Worm (Caenorhabditis elegans) whole organism, young adult: Measurements from ENCODE around the gene F48G7.4.

Source experiments
- B0019.2 ChIP-seq: fragments of 200-800 bp; sonication (Bioruptor generic); conservative IDR thresholded peaks from 2 replicates; pipeline ENCODE4 v1.3.6; 2022; ENCODE audit warnings: missing genetic modification reagents, missing genetic modification characterization, missing compliant biosample characterization
- B0336.3 ChIP-seq: fragments of 200-800 bp; sonication (Bioruptor generic); IDR thresholded peaks from 2 replicates; pipeline ENCODE4 v1.3.6; 2022; ENCODE audit warnings: missing genetic modification characterization, missing compliant biosample characterization
- F23B12.7 ChIP-seq: sonication (generic microtip); optimal IDR thresholded peaks from 2 replicates; lab custom pipeline; 2017; ENCODE audit warnings: missing genetic modification characterization, mild to moderate bottlenecking, missing compliant biosample characterization, antibody characterized with exemption, moderate library complexity; ENCODE audit not compliant: insufficient read depth
- F37B4.10 ChIP-seq: fragments of 200-800 bp; sonication (Bioruptor generic); IDR thresholded peaks from 2 replicates; pipeline ENCODE4 v1.3.6; 2022; ENCODE audit warnings: missing genetic modification characterization, missing compliant biosample characterization
- F52B5.7 ChIP-seq: sonication (generic microtip); optimal IDR thresholded peaks from 2 replicates; lab custom pipeline; 2016; ENCODE audit warnings: mild to moderate bottlenecking, missing genetic modification characterization, missing compliant biosample characterization
- F55B11.4 ChIP-seq: sonication (generic microtip); optimal IDR thresholded peaks from 2 replicates; lab custom pipeline; 2016; ENCODE audit warnings: missing compliant biosample characterization, missing genetic modification characterization, borderline replicate concordance; ENCODE audit not compliant: insufficient read depth
- Y56A3A.18 ChIP-seq: fragments of 200-800 bp; sonication (Bioruptor generic); IDR thresholded peaks from 2 replicates; pipeline ENCODE4 v1.3.6; 2022; ENCODE audit warnings: missing genetic modification reagents, missing genetic modification characterization, missing compliant biosample characterization
- akir-1 ChIP-seq: fragments of 200-800 bp; sonication (Bioruptor generic); optimal IDR thresholded peaks from 2 replicates; lab custom pipeline; 2018; ENCODE audit warnings: mild to moderate bottlenecking, missing genetic modification characterization, moderate library complexity, missing compliant biosample characterization
- ama-1 ChIP-seq, 3 experiments: fragments of 150-350 bp in 1 of 3; sonication (generic microtip) in 2 of 3; optimal IDR thresholded peaks; 2 replicates each; lab custom pipeline; 2014 to 2018; ENCODE audit warnings: missing biosample characterization in 2 of 3, missing genetic modification characterization in 2 of 3, missing genetic modification reagents in 2 of 3
- athp-1 ChIP-seq: sonication (generic microtip); optimal IDR thresholded peaks from 2 replicates; lab custom pipeline; 2017; ENCODE audit warnings: mild to moderate bottlenecking, missing genetic modification characterization, missing compliant biosample characterization
- attf-6 ChIP-seq: fragments of 200-800 bp; sonication (Bioruptor generic); IDR thresholded peaks from 2 replicates; pipeline ENCODE4 v1.3.6; 2022; ENCODE audit warnings: missing genetic modification reagents, missing genetic modification characterization, missing compliant biosample characterization
- bed-2 ChIP-seq: fragments of 200-800 bp; sonication (Bioruptor generic); IDR thresholded peaks from 2 replicates; pipeline ENCODE4 v1.3.6; 2022; ENCODE audit warnings: missing genetic modification reagents, missing genetic modification characterization, missing compliant biosample characterization
- cebp-1 ChIP-seq, 2 experiments: fragments of 200-800 bp in 1 of 2; sonication (Bioruptor generic) in 1 of 2; sonication (generic microtip) in 1 of 2; IDR thresholded peaks in 1 of 2; optimal IDR thresholded peaks in 1 of 2; 2 replicates each; pipeline versions ENCODE4 v1.3.6 to Lab custom; 2017 to 2022; ENCODE audit warnings: missing compliant biosample characterization in 2 of 2, missing genetic modification characterization in 2 of 2, mild to moderate bottlenecking in 1 of 2, missing genetic modification reagents in 1 of 2, moderate library complexity in 1 of 2
- ceh-27 ChIP-seq: fragments of 200-800 bp; sonication (Bioruptor generic); optimal IDR thresholded peaks from 2 replicates; lab custom pipeline; 2018; ENCODE audit warnings: mild to moderate bottlenecking, missing genetic modification characterization, moderate library complexity, missing compliant biosample characterization
- ceh-40 ChIP-seq: fragments of 200-800 bp; sonication (Bioruptor generic); IDR thresholded peaks from 2 replicates; pipeline ENCODE4 v1.3.6; 2022; ENCODE audit warnings: missing genetic modification characterization, missing compliant biosample characterization
- egl-18 ChIP-seq: fragments of 200-800 bp; sonication (Bioruptor generic); IDR thresholded peaks from 2 replicates; pipeline ENCODE4 v1.3.6; 2022; ENCODE audit warnings: missing genetic modification reagents, missing genetic modification characterization, missing compliant biosample characterization
- ekl-4 ChIP-seq: fragments of 200-800 bp; sonication (Bioruptor generic); IDR thresholded peaks from 2 replicates; pipeline ENCODE4 v1.3.6; 2022; ENCODE audit warnings: missing genetic modification reagents, missing genetic modification characterization, missing compliant biosample characterization
- ets-4 ChIP-seq: fragments of 200-800 bp; sonication (Bioruptor generic); optimal IDR thresholded peaks from 2 replicates; lab custom pipeline; 2018; ENCODE audit warnings: mild to moderate bottlenecking, missing genetic modification characterization, missing compliant biosample characterization
- hrde-1 ChIP-seq: sonication (generic microtip); optimal IDR thresholded peaks from 2 replicates; lab custom pipeline; 2016; ENCODE audit warnings: missing genetic modification characterization, mild to moderate bottlenecking, missing compliant biosample characterization, moderate library complexity, missing genotype, missing genetic modification reagents, borderline replicate concordance
- lag-1 ChIP-seq: fragments of 200-800 bp; sonication (Bioruptor generic); IDR thresholded peaks from 2 replicates; pipeline ENCODE4 v1.3.6; 2022; ENCODE audit warnings: missing genetic modification reagents, missing genetic modification characterization, missing compliant biosample characterization
- let-526 ChIP-seq: fragments of 200-800 bp; sonication (Bioruptor generic); IDR thresholded peaks from 2 replicates; pipeline ENCODE4 v1.3.6; 2022; ENCODE audit warnings: missing genetic modification reagents, missing genetic modification characterization, missing compliant biosample characterization
- let-607 ChIP-seq, 2 experiments: fragments of 200-800 bp in 1 of 2; sonication (Bioruptor generic) in 1 of 2; sonication (generic microtip) in 1 of 2; optimal IDR thresholded peaks; 2 replicates each; lab custom pipeline; 2016 to 2018; ENCODE audit warnings: mild to moderate bottlenecking in 2 of 2, missing compliant biosample characterization in 2 of 2, missing genetic modification characterization in 2 of 2, moderate library complexity in 2 of 2, missing genotype in 1 of 2
- lin-40 ChIP-seq: sonication (generic microtip); optimal IDR thresholded peaks from 2 replicates; lab custom pipeline; 2016; ENCODE audit warnings: missing genetic modification characterization, mild to moderate bottlenecking, missing compliant biosample characterization, missing genotype, missing genetic modification reagents
- lin-54 ChIP-seq: fragments of 200-800 bp; sonication (Bioruptor generic); optimal IDR thresholded peaks from 2 replicates; lab custom pipeline; 2018; ENCODE audit warnings: mild to moderate bottlenecking, missing genetic modification characterization, missing compliant biosample characterization
- lsy-27 ChIP-seq: sonication (generic microtip); optimal IDR thresholded peaks from 2 replicates; lab custom pipeline; 2017; ENCODE audit warnings: missing genetic modification characterization, mild to moderate bottlenecking, missing compliant biosample characterization, antibody characterized with exemption, missing genotype, borderline replicate concordance; ENCODE audit not compliant: insufficient read depth
- madf-3 ChIP-seq: fragments of 200-800 bp; sonication (Bioruptor generic); IDR thresholded peaks from 2 replicates; pipeline ENCODE4 v1.3.6; 2022; ENCODE audit warnings: missing genetic modification reagents, missing genetic modification characterization, missing compliant biosample characterization
- madf-6 ChIP-seq: fragments of 200-800 bp; sonication (Bioruptor generic); IDR thresholded peaks from 2 replicates; pipeline ENCODE4 v1.3.6; 2022; ENCODE audit warnings: missing genetic modification reagents, missing genetic modification characterization, missing compliant biosample characterization
- mcd-1 ChIP-seq: fragments of 200-800 bp; sonication (Bioruptor generic); IDR thresholded peaks from 2 replicates; pipeline ENCODE4 v1.3.6; 2022; ENCODE audit warnings: missing genetic modification reagents, missing genetic modification characterization, missing compliant biosample characterization
- mel-28 ChIP-seq: sonication (generic microtip); optimal IDR thresholded peaks from 2 replicates; lab custom pipeline; 2016; ENCODE audit warnings: borderline replicate concordance, mild to moderate bottlenecking, missing genetic modification characterization, missing compliant biosample characterization
- nhr-179 ChIP-seq: sonication (generic microtip); optimal IDR thresholded peaks from 2 replicates; lab custom pipeline; 2016; ENCODE audit warnings: mild to moderate bottlenecking, missing genetic modification characterization, missing compliant biosample characterization
- pbrm-1 ChIP-seq: fragments of 200-800 bp; sonication (Bioruptor generic); IDR thresholded peaks from 2 replicates; pipeline ENCODE4 v1.3.6; 2022; ENCODE audit warnings: missing genetic modification reagents, missing genetic modification characterization, missing compliant biosample characterization
- rec-8 ChIP-seq, 2 experiments: sonication (generic microtip); optimal IDR thresholded peaks; 2 replicates each; lab custom pipeline; 2016; ENCODE audit warnings: mild to moderate bottlenecking in 2 of 2, missing genetic modification characterization in 2 of 2, missing genetic modification reagents in 2 of 2, missing genotype in 2 of 2, missing biosample characterization in 1 of 2, missing compliant biosample characterization in 1 of 2, moderate library complexity in 1 of 2
- rpc-1 ChIP-seq, 2 experiments: fragments of 150-350 bp in 1 of 2; sonication (generic microtip) in 1 of 2; optimal IDR thresholded peaks; 2 replicates each; lab custom pipeline; 2014 to 2018; ENCODE audit warnings: missing biosample characterization in 1 of 2, missing genetic modification characterization in 1 of 2, missing genetic modification reagents in 1 of 2, missing genotype in 1 of 2
- sea-2 ChIP-seq: fragments of 200-800 bp; sonication (Bioruptor generic); IDR thresholded peaks from 2 replicates; pipeline ENCODE4 v1.3.6; 2022; ENCODE audit warnings: missing genetic modification characterization, missing compliant biosample characterization
- snpc-1.1 ChIP-seq: sonication (generic microtip); optimal IDR thresholded peaks from 2 replicates; lab custom pipeline; 2017; ENCODE audit warnings: missing genetic modification characterization, mild to moderate bottlenecking, missing compliant biosample characterization, antibody characterized with exemption, moderate library complexity, missing genotype, missing genetic modification reagents; ENCODE audit not compliant: insufficient read depth
- snpc-3.4 ChIP-seq: sonication (generic microtip); optimal IDR thresholded peaks from 2 replicates; lab custom pipeline; 2017; ENCODE audit warnings: missing genetic modification characterization, mild to moderate bottlenecking, missing compliant biosample characterization, antibody characterized with exemption, moderate library complexity, missing genotype, missing genetic modification reagents
- tlf-1 ChIP-seq: fragments of 200-800 bp; sonication (Bioruptor generic); optimal IDR thresholded peaks from 2 replicates; lab custom pipeline; 2018; ENCODE audit warnings: mild to moderate bottlenecking, missing genetic modification characterization, missing compliant biosample characterization
- unc-130 ChIP-seq: sonication (generic microtip); optimal IDR thresholded peaks from 2 replicates; lab custom pipeline; 2016; ENCODE audit warnings: missing genetic modification reagents, missing genetic modification characterization, missing compliant biosample characterization
- xnd-1 ChIP-seq: sonication (generic microtip); optimal IDR thresholded peaks from 2 replicates; lab custom pipeline; 2016; ENCODE audit warnings: missing genotype, missing genetic modification reagents, missing genetic modification characterization, missing compliant biosample characterization
- ztf-3 ChIP-seq: fragments of 200-800 bp; sonication (Bioruptor generic); optimal IDR thresholded peaks from 2 replicates; lab custom pipeline; 2018; ENCODE audit warnings: mild to moderate bottlenecking, missing genetic modification characterization, missing compliant biosample characterization

Gene F48G7.4

DNA sequence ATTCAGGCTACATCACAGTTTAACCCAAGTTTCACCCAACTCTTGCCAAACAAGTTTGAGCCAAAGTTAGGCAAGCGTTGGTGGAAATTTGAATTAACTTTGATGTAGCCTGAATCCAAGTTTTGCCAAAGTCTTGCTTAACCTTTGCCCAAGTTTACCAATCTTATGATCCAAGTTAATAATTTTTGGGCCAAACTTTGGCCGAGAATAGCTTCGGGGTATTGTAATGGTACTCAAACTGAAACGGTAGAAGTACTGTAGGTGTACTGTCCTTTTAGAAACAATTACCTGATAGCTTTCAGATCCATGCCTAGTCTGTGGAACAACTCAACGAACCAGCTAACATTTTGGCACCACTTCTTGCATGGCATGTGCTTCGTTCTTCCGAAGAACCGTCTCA, 19.0 kb upstream of the F48G7.4 start, which contains the start of gene nhr-251:
TSS of gene nhr-251 (plus strand) at position 301 of the 400 bp plus-strand sequence.
- TF ChIP-seq F52B5.7 (tag; lab: Kevin White, UChicago) = no peak
- TF ChIP-seq ceh-40 = no peak
- TF ChIP-seq nhr-179 (tag; lab: Kevin White, UChicago) = no peak
- TF ChIP-seq rec-8 (tag; optimal IDR thresholded peaks at IDR 0.05; lab: Kevin White, UChicago) = no peak
- TF ChIP-seq madf-3 (GFP tag; lab: Robert Waterston, UW) = no peak
- no peak for TF ChIP-seq ekl-4 (GFP tag; lab: Robert Waterston, UW)
- TF ChIP-seq mel-28 = no peak
- no peak for TF ChIP-seq snpc-3.4
- no peak for TF ChIP-seq ama-1 (optimal IDR thresholded peaks at IDR 0.05; lab: Kevin White, UChicago)
- no peak for TF ChIP-seq ama-1 (GFP tag; optimal IDR thresholded peaks at IDR 0.05; lab: Kevin White, UChicago)
- TF ChIP-seq sea-2 (GFP tag; lab: Robert Waterston, UW) = no peak
- no peak for TF ChIP-seq F23B12.7 (tag; lab: Kevin White, UChicago)
- TF ChIP-seq let-526 (GFP tag; lab: Robert Waterston, UW) = no peak
- TF ChIP-seq rpc-1 (optimal IDR thresholded peaks at IDR 0.05; lab: Kevin White, UChicago) = no peak
- TF ChIP-seq rpc-1 (tag; optimal IDR thresholded peaks at IDR 0.05; lab: Kevin White, UChicago) = no peak
- no peak for TF ChIP-seq snpc-1.1
- TF ChIP-seq lag-1 (GFP tag; lab: Robert Waterston, UW) = no peak

DNA sequence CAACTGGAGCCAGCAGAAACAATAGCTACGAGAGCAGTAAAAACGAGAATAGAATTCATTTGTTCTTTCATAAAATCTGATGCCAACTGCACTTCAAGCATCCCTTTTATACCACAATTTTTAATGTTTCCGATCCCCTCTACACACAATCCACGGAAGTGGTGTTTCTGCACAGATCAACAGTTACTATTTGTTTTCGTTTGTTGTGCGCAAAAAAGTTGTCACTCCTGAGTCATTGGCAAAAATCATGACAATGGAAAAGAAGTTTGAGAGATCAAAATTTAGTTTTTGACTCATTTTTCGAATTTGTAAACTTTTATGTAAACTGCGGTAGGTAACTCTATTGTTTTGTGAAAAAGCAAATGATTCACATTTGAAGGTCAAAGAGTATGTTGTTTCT, 15.1 kb upstream of the F48G7.4 start, which contains the start of gene srlf-37:
TSS of gene srlf-37 (minus strand) at position 101 of the 400 bp plus-strand sequence.
- no peak for TF ChIP-seq lin-40 (tag; lab: Kevin White, UChicago)
- TF ChIP-seq ztf-3 = no peak
- TF ChIP-seq Y56A3A.18 (GFP tag; lab: Robert Waterston, UW) = no peak
- TF ChIP-seq lsy-27 (tag; lab: Kevin White, UChicago) = no peak
- TF ChIP-seq B0019.2 (GFP tag; lab: Robert Waterston, UW) = no peak
- TF ChIP-seq pbrm-1 (GFP tag; lab: Robert Waterston, UW) = no peak
- no peak for TF ChIP-seq lin-54 (GFP tag; lab: Kevin White, UChicago)
- TF ChIP-seq ama-1 (optimal IDR thresholded peaks at IDR 0.05; lab: Kevin White, UChicago) = no peak
- TF ChIP-seq ama-1 (GFP tag; optimal IDR thresholded peaks at IDR 0.05; lab: Kevin White, UChicago) = no peak
- TF ChIP-seq snpc-1.1 = no peak
- no peak for TF ChIP-seq ets-4 (GFP tag; lab: Kevin White, UChicago)
- no peak for TF ChIP-seq ceh-27

DNA sequence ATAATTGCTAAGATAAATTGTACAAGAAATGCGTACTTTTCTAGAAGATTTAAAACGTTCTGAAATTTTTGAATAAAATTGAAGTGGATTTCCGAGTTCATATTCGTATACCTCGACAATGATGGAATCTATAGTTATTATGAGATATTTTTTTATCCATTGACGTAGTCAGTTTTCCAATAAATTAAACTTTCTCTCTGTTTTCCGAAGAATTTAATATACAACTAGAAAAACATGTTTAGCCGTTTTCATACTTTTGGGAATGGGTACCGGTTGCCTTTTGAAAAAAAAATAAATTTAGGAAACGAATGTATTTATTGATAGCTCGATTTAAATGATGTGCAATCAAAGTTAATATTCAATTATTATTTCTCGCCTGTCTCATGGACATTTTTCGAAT, 10.4 kb upstream of the F48G7.4 start, which contains the start of gene srw-109:
TSS of gene srw-109 (minus strand) at position 101 of the 400 bp plus-strand sequence.
- TF ChIP-seq hrde-1 (tag; lab: Kevin White, UChicago) (no peak), madf-3 (GFP tag; lab: Robert Waterston, UW) (no peak)

DNA sequence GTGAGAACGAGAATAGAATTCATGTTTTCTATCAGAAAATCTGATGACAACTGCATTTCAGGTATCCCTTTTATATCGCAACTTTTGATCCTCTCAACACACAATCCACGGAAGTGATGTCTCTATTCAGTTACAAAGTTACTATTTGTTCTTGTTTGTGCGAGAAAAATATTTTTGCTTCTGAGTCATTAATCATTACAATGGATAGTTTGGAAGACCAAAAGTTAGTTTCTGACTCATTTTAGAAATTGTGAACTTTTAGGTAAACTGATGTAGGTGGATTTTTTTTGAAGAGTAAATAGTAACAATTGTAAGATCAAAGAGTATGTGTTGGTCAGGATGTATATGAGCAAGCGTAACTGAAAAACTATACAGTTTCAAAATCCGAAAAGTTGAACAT, 9.6 kb upstream of the F48G7.4 start, which contains the start of gene srlf-36:
TSS of gene srlf-36 (minus strand) at position 101 of the 400 bp plus-strand sequence.
- no peak for TF ChIP-seq attf-6 (GFP tag; lab: Robert Waterston, UW)
- no peak for TF ChIP-seq bed-2 (GFP tag; lab: Robert Waterston, UW)
- no peak for TF ChIP-seq F52B5.7 (tag; lab: Kevin White, UChicago)
- no peak for TF ChIP-seq F37B4.10
- no peak for TF ChIP-seq madf-6 (GFP tag; lab: Robert Waterston, UW)
- TF ChIP-seq mcd-1 (GFP tag; lab: Robert Waterston, UW) = no peak
- TF ChIP-seq let-607 (tag; optimal IDR thresholded peaks at IDR 0.05; lab: Kevin White, UChicago) = no peak
- TF ChIP-seq mel-28 = no peak
- TF ChIP-seq F55B11.4 (tag; lab: Kevin White, UChicago) = no peak
- TF ChIP-seq xnd-1 (tag; lab: Kevin White, UChicago) = no peak
- no peak for TF ChIP-seq cebp-1 (GFP tag; IDR thresholded peaks at IDR 0.05; lab: Robert Waterston, UW)
- no peak for TF ChIP-seq cebp-1 (tag; optimal IDR thresholded peaks at IDR 0.05; lab: Kevin White, UChicago)
- TF ChIP-seq tlf-1 (GFP tag; lab: Kevin White, UChicago) = no peak
- TF ChIP-seq snpc-3.4 = no peak
- no peak for TF ChIP-seq egl-18 (GFP tag; lab: Robert Waterston, UW)
- TF ChIP-seq unc-130 (GFP tag; lab: Kevin White, UChicago) = no peak
- TF ChIP-seq akir-1 (GFP tag; lab: Kevin White, UChicago) = no peak
- no peak for TF ChIP-seq B0336.3 (GFP tag; lab: Robert Waterston, UW)
- TF ChIP-seq ceh-40 = no peak
- no peak for TF ChIP-seq athp-1 (tag; lab: Kevin White, UChicago)
